Worm (Caenorhabditis elegans): ENCODE results near the gene spat-3.

ce11 chrX:4564717-4565316, 40.9 kb downstream of the spat-3 start, which contains the start of gene amt-4:
- TF ChIP-seq ceh-16 (tag; optimal IDR thresholded peaks at IDR 0.05), result no peak
- peak; percentile 80 for TF ChIP-seq fos-1 (tag; optimal IDR thresholded peaks at IDR 0.05)
- no peak for TF ChIP-seq R02D3.7 (tag; optimal IDR thresholded peaks at IDR 0.05)
- TF ChIP-seq ama-1 (optimal IDR thresholded peaks at IDR 0.05), result no peak
- TF ChIP-seq skn-1 (tag; optimal IDR thresholded peaks at IDR 0.05), result no peak
- TF ChIP-seq nhr-6 (tag; optimal IDR thresholded peaks at IDR 0.05), result no peak
- TF ChIP-seq elt-1 (tag; optimal IDR thresholded peaks at IDR 0.05), result no peak

Data from whole organism, L2 larva.